Fruit fly (Drosophila melanogaster) whole organism, embryonic: ENCODE measurements around the gene twe.
A peak's percentile ranks its signal among the peaks of the same experiment; 100 is the strongest.

ENCODE experiments used
- B-H2 ChIP-seq: fragments of 200-800 bp; sonication (Bioruptor generic); optimal IDR thresholded peaks from 2 replicates; lab custom pipeline; 2018; ENCODE audit warnings: missing biosample characterization, mild to moderate bottlenecking, missing genetic modification characterization
- Blimp-1 ChIP-seq: fragments of 200-800 bp; sonication (Bioruptor generic); optimal IDR thresholded peaks from 3 replicates; lab custom pipeline; 2018; ENCODE audit warnings: missing biosample characterization, missing genetic modification characterization, mild to moderate bottlenecking, moderate library complexity, missing genetic modification reagents
- CG10366 ChIP-seq: fragments of 200-800 bp; sonication (Bioruptor generic); IDR thresholded peaks from 2 replicates; pipeline ENCODE4 v1.3.6; 2022; ENCODE audit warnings: missing biosample characterization, missing genetic modification characterization
- CG13624 ChIP-seq: fragments of 200-800 bp; sonication (Bioruptor generic); optimal IDR thresholded peaks from 2 replicates; lab custom pipeline; 2016; ENCODE audit warnings: missing biosample characterization, missing genetic modification characterization
- CG14710 ChIP-seq: fragments of 200-800 bp; sonication (Bioruptor generic); optimal IDR thresholded peaks from 3 replicates; lab custom pipeline; 2019; ENCODE audit warnings: missing biosample characterization, mild to moderate bottlenecking, missing genetic modification characterization, moderate library complexity
- CG1529 ChIP-seq: fragments of 200-800 bp; sonication (Bioruptor generic); optimal IDR thresholded peaks from 3 replicates; lab custom pipeline; 2018; ENCODE audit warnings: missing biosample characterization, missing genetic modification characterization
- CG16863 ChIP-seq: fragments of 200-800 bp; sonication (Bioruptor generic); optimal IDR thresholded peaks from 3 replicates; lab custom pipeline; 2016; ENCODE audit warnings: missing biosample characterization, missing genetic modification characterization
- CG17328 ChIP-seq: fragments of 200-800 bp; sonication (Bioruptor generic); IDR thresholded peaks from 2 replicates; pipeline ENCODE4 v1.3.6; 2022; ENCODE audit warnings: missing biosample characterization, missing genetic modification characterization
- CG18476 ChIP-seq: fragments of 200-800 bp; sonication (Bioruptor generic); optimal IDR thresholded peaks from 2 replicates; lab custom pipeline; 2016; ENCODE audit warnings: missing biosample characterization, mild to moderate bottlenecking, missing genetic modification characterization
- CG2712 ChIP-seq: fragments of 200-800 bp; optimal IDR thresholded peaks from 3 replicates; lab custom pipeline; 2019; ENCODE audit warnings: missing biosample characterization, mild to moderate bottlenecking, missing genetic modification characterization, moderate library complexity
- CG5953 ChIP-seq: fragments of 200-800 bp; sonication (Bioruptor generic); IDR thresholded peaks from 2 replicates; pipeline ENCODE4 v1.3.6; 2022; ENCODE audit warnings: missing biosample characterization, missing genetic modification characterization
- CG9817 ChIP-seq: fragments of 200-800 bp; sonication (Bioruptor generic); optimal IDR thresholded peaks from 2 replicates; lab custom pipeline; 2018; ENCODE audit warnings: missing biosample characterization, mild to moderate bottlenecking, missing genetic modification characterization, moderate library complexity
- CoRest ChIP-seq: fragments of 200-800 bp; sonication (Bioruptor generic); optimal IDR thresholded peaks from 3 replicates; lab custom pipeline; 2018; ENCODE audit warnings: missing biosample characterization, mild to moderate bottlenecking, missing genetic modification characterization, moderate library complexity
- D19B ChIP-seq: fragments of 200-800 bp; sonication (Bioruptor generic); optimal IDR thresholded peaks from 2 replicates; lab custom pipeline; 2017; ENCODE audit warnings: missing biosample characterization, mild to moderate bottlenecking, missing genetic modification characterization
- Dip2 ChIP-seq: fragments of 200-800 bp; sonication (Bioruptor generic); IDR thresholded peaks from 2 replicates; pipeline ENCODE4 v1.3.6; 2022; ENCODE audit warnings: missing biosample characterization, missing genetic modification characterization
- Dip3 ChIP-seq: fragments of 200-800 bp; sonication (Bioruptor generic); optimal IDR thresholded peaks from 3 replicates; lab custom pipeline; 2016; ENCODE audit warnings: missing biosample characterization, missing genetic modification characterization
- Dp ChIP-seq: fragments of 200-800 bp; sonication (Bioruptor generic); optimal IDR thresholded peaks from 2 replicates; lab custom pipeline; 2018; ENCODE audit warnings: missing biosample characterization, mild to moderate bottlenecking, missing genetic modification characterization, moderate library complexity
- HLH54F ChIP-seq: fragments of 200-800 bp; sonication (Bioruptor generic); optimal IDR thresholded peaks from 3 replicates; lab custom pipeline; 2016; ENCODE audit warnings: missing biosample characterization, missing genetic modification characterization
- HmgD ChIP-seq: fragments of 200-800 bp; sonication (Bioruptor generic); optimal IDR thresholded peaks from 3 replicates; lab custom pipeline; 2016; ENCODE audit warnings: missing biosample characterization, missing genetic modification characterization
- Hmr ChIP-seq: fragments of 200-800 bp; sonication (Bioruptor generic); optimal IDR thresholded peaks from 3 replicates; lab custom pipeline; 2017; ENCODE audit warnings: mild to moderate bottlenecking, missing biosample characterization, missing genetic modification reagents, missing genetic modification characterization
- Lpt ChIP-seq: fragments of >200 bp; optimal IDR thresholded peaks from 2 replicates; lab custom pipeline; 2018; ENCODE audit warnings: missing biosample characterization, missing genetic modification characterization
- MBD-R2 ChIP-seq: fragments of 200-800 bp; sonication (Bioruptor generic); IDR thresholded peaks from 2 replicates; pipeline ENCODE4 v1.3.6; 2022; ENCODE audit warnings: missing biosample characterization, missing genetic modification characterization
- MESR4 ChIP-seq: fragments of 200-800 bp; sonication (Bioruptor generic); optimal IDR thresholded peaks from 2 replicates; lab custom pipeline; 2018; ENCODE audit warnings: missing biosample characterization, mild to moderate bottlenecking, missing genetic modification characterization, moderate library complexity
- Mad ChIP-seq: fragments of 200-800 bp; sonication (Bioruptor generic); optimal IDR thresholded peaks from 2 replicates; lab custom pipeline; 2016; ENCODE audit warnings: missing biosample characterization, missing genetic modification characterization
- NC2β ChIP-seq: fragments of 200-800 bp; sonication (Bioruptor generic); optimal IDR thresholded peaks from 2 replicates; lab custom pipeline; 2016; ENCODE audit warnings: missing biosample characterization, missing genetic modification characterization
- Optix ChIP-seq: fragments of 200-800 bp; sonication (Bioruptor generic); IDR thresholded peaks from 3 replicates; pipeline ENCODE4 v1.3.6; 2022; ENCODE audit warnings: missing biosample characterization, missing genetic modification characterization
- Scr ChIP-seq: fragments of 200-800 bp; sonication (Bioruptor generic); IDR thresholded peaks from 2 replicates; pipeline ENCODE4 v1.3.6; 2022; ENCODE audit warnings: missing biosample characterization, missing genetic modification characterization; ENCODE audit not compliant: partially characterized antibody
- Side ChIP-seq: fragments of 200-800 bp; sonication (Bioruptor generic); optimal IDR thresholded peaks from 2 replicates; lab custom pipeline; 2016; ENCODE audit warnings: missing biosample characterization, missing genetic modification characterization
- Sox102F ChIP-seq: fragments of 200-800 bp; sonication (Bioruptor generic); optimal IDR thresholded peaks from 2 replicates; lab custom pipeline; 2018; ENCODE audit warnings: missing biosample characterization, mild to moderate bottlenecking, missing genetic modification characterization, moderate library complexity
- al ChIP-seq: fragments of 200-800 bp; sonication (Bioruptor generic); IDR thresholded peaks from 2 replicates; pipeline ENCODE4 v1.3.6; 2022; ENCODE audit warnings: missing biosample characterization, missing genetic modification characterization
- aop ChIP-seq: fragments of 200-800 bp; sonication (Bioruptor generic); IDR thresholded peaks from 2 replicates; pipeline ENCODE4 v1.3.6; 2022; ENCODE audit warnings: missing biosample characterization, missing genetic modification characterization
- corto ChIP-seq: fragments of 200-800 bp; sonication (Bioruptor generic); optimal IDR thresholded peaks from 2 replicates; lab custom pipeline; 2016; ENCODE audit warnings: missing biosample characterization, mild to moderate bottlenecking, missing genetic modification characterization, moderate library complexity
- dpn ChIP-seq, 2 experiments: fragments of 200-800 bp; sonication (Bioruptor generic); optimal IDR thresholded peaks; 3 replicates each; lab custom pipeline; 2016; ENCODE audit warnings: missing biosample characterization in 2 of 2, missing genetic modification characterization in 2 of 2
- fd96Cb ChIP-seq: fragments of 200-800 bp; sonication (Bioruptor generic); optimal IDR thresholded peaks from 2 replicates; lab custom pipeline; 2018; ENCODE audit warnings: missing biosample characterization, mild to moderate bottlenecking, missing genetic modification characterization, moderate library complexity
- fu2 ChIP-seq: fragments of 200-800 bp; sonication (Bioruptor generic); optimal IDR thresholded peaks from 2 replicates; lab custom pipeline; 2016; ENCODE audit warnings: missing biosample characterization, missing genetic modification characterization
- gcm2 ChIP-seq: fragments of 200-800 bp; sonication (Bioruptor generic); optimal IDR thresholded peaks from 2 replicates; lab custom pipeline; 2016; ENCODE audit warnings: missing biosample characterization, missing genetic modification characterization
- gt ChIP-seq: fragments of 200-800 bp; sonication (Bioruptor generic); IDR thresholded peaks from 2 replicates; pipeline ENCODE4 v1.3.6; 2022; ENCODE audit warnings: missing biosample characterization, missing genetic modification characterization
- h ChIP-seq: fragments of >200 bp; optimal IDR thresholded peaks from 2 replicates; lab custom pipeline; 2017
- hbn ChIP-seq: fragments of 200-800 bp; sonication (Bioruptor generic); IDR thresholded peaks from 2 replicates; pipeline ENCODE4 v1.3.6; 2022; ENCODE audit warnings: missing biosample characterization, missing genetic modification characterization; ENCODE audit not compliant: partially characterized antibody
- inv ChIP-seq: fragments of 200-800 bp; sonication (Bioruptor generic); IDR thresholded peaks from 2 replicates; pipeline ENCODE4 v1.3.6; 2022; ENCODE audit warnings: missing biosample characterization, missing genetic modification characterization; ENCODE audit not compliant: partially characterized antibody
- jing ChIP-seq: fragments of 200-800 bp; sonication (Bioruptor generic); optimal IDR thresholded peaks from 2 replicates; lab custom pipeline; 2018; ENCODE audit warnings: missing biosample characterization, mild to moderate bottlenecking, missing genetic modification characterization
- lab ChIP-seq: fragments of 200-800 bp; sonication (Bioruptor generic); optimal IDR thresholded peaks from 3 replicates; lab custom pipeline; 2017; ENCODE audit warnings: missing biosample characterization, missing genetic modification characterization, mild to moderate bottlenecking, moderate library complexity, missing genetic modification reagents
- luna ChIP-seq: fragments of 200-800 bp; sonication (Bioruptor generic); optimal IDR thresholded peaks from 2 replicates; lab custom pipeline; 2016; ENCODE audit warnings: missing biosample characterization, missing genetic modification characterization
- odd ChIP-seq: fragments of 200-800 bp; sonication (Bioruptor generic); optimal IDR thresholded peaks from 2 replicates; lab custom pipeline; 2017; ENCODE audit warnings: missing biosample characterization, mild to moderate bottlenecking, missing genetic modification characterization
- phol ChIP-seq: fragments of 200-800 bp; sonication (Bioruptor generic); optimal IDR thresholded peaks from 3 replicates; lab custom pipeline; 2018; ENCODE audit warnings: missing biosample characterization, mild to moderate bottlenecking, missing genetic modification characterization, moderate library complexity
- sima ChIP-seq: fragments of 200-800 bp; sonication (Bioruptor generic); optimal IDR thresholded peaks from 2 replicates; lab custom pipeline; 2016; ENCODE audit warnings: missing biosample characterization, missing genetic modification characterization
- ssp ChIP-seq: fragments of 200-800 bp; sonication (Bioruptor generic); IDR thresholded peaks from 2 replicates; pipeline ENCODE4 v1.3.6; 2022; ENCODE audit warnings: missing biosample characterization, missing genetic modification characterization
- toy ChIP-seq: fragments of 200-800 bp; sonication (Bioruptor generic); IDR thresholded peaks from 2 replicates; pipeline ENCODE4 v1.3.6; 2022; ENCODE audit warnings: missing biosample characterization, missing genetic modification characterization
- ttk ChIP-seq: fragments of 200-800 bp; sonication (Bioruptor generic); IDR thresholded peaks from 2 replicates; pipeline ENCODE4 v2.1.2; 2022; ENCODE audit warnings: missing biosample characterization, missing genetic modification characterization
- z ChIP-seq: fragments of 200-800 bp; sonication (Bioruptor generic); IDR thresholded peaks from 3 replicates; pipeline ENCODE4 v1.3.6; 2022; ENCODE audit warnings: missing biosample characterization, missing genetic modification characterization

twe gene

DNA sequence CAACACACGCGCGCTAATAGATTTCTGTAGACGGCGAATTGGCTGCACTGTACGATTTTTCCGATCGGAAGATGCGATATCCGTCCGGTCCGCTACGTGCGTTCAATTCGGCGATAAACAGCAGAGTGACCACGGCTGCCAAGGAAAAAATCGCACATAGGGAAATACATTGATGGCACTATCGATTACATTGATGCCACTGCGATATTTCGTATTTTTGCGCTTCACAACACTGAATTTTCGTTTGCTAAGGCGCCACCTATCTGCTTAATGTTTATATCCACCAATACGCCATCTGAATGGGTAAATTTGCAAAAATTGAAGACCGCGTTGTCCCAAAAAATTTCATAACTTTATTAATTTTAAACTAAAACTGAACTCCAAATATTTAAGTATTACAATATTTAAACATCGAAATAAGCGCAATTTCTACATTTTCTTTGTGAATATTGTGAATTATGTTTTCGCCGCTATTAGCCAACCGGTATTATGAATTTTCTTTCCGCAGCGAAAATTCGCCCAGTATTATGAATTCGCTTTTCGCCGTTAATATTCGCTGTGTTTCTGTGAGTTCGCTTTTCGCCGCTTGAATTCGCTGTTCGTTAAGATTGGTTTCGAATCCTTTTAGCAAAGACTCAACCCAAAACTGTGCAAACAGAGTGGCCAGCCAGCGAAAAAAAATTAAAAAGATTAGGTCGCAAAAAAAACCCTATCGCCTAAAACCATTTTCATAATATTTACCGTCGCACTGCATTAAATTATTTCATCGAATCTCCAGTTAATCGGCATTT, 26.1 kb upstream of the twe start, which contains the start of the genes crp and pkaap (continued):
- TF ChIP-seq Mad (GFP tag; lab: Kevin White, UChicago) (peak; percentile 71), aop (GFP tag; lab: Robert Waterston, UW) (no peak), CG13624 (GFP tag; lab: Kevin White, UChicago) (peak; percentile 78), CoRest (tag; lab: Kevin White, UChicago) (peak; percentile 56), jing (GFP tag; lab: Kevin White, UChicago) (peak; percentile 51), CG18476 (peak; percentile 27), phol (tag; lab: Kevin White, UChicago) (peak; percentile 48), CG5953 (GFP tag; lab: Robert Waterston, UW) (no peak), luna (GFP tag; lab: Kevin White, UChicago) (peak; percentile 36), D19B (GFP tag; lab: Kevin White, UChicago) (peak; percentile 3), Scr (GFP tag; lab: Robert Waterston, UW) (no peak), CG14710 (peak; percentile 67), hbn (GFP tag; lab: Robert Waterston, UW) (no peak), gcm2 (GFP tag; lab: Kevin White, UChicago) (peak; percentile 78), Dp (GFP tag; lab: Kevin White, UChicago) (peak; percentile 90), Side (GFP tag; lab: Kevin White, UChicago) (peak; percentile 82), Lpt (no peak), ttk (GFP tag; lab: Robert Waterston, UW) (no peak), CG2712 (peak; percentile 77), CG1529 (peak; percentile 61), MESR4 (GFP tag; lab: Kevin White, UChicago) (peak; percentile 3), HLH54F (GFP tag; lab: Kevin White, UChicago) (peak; percentile 89), ssp (GFP tag; lab: Robert Waterston, UW) (no peak), CG16863 (GFP tag; lab: Kevin White, UChicago) (peak; percentile 82), toy (GFP tag; lab: Robert Waterston, UW) (no peak), Dip2 (GFP tag; lab: Robert Waterston, UW) (no peak), inv (GFP tag; lab: Robert Waterston, UW) (no peak), al (GFP tag; lab: Robert Waterston, UW) (no peak), gt (GFP tag; lab: Robert Waterston, UW) (no peak), Blimp-1 (GFP tag; lab: Kevin White, UChicago) (peak; percentile 55), Hmr (GFP tag; lab: Kevin White, UChicago) (peak; percentile 91), sima (GFP tag; lab: Kevin White, UChicago) (peak; percentile 20), NC2β (GFP tag; lab: Kevin White, UChicago) (peak; percentile 86), odd (GFP tag; lab: Kevin White, UChicago) (peak; percentile 19), MBD-R2 (GFP tag; lab: Robert Waterston, UW) (no peak), Sox102F (GFP tag; lab: Kevin White, UChicago) (no peak), B-H2 (peak; percentile 90), lab (GFP tag; lab: Kevin White, UChicago) (peak; percentile 85), Dip3 (GFP tag; lab: Kevin White, UChicago) (peak; percentile 77), Optix (no peak), HmgD (peak; percentile 85), z (no peak), CG9817 (tag; lab: Kevin White, UChicago) (peak; percentile 70), dpn (GFP tag; optimal IDR thresholded peaks at IDR 0.05; lab: Kevin White, UChicago) (peak; percentile 91), corto (peak; percentile 91), fu2 (peak; percentile 77), fd96Cb (tag; lab: Kevin White, UChicago) (peak; percentile 53), CG17328 (GFP tag; lab: Robert Waterston, UW) (no peak), CG10366 (GFP tag; lab: Robert Waterston, UW) (no peak), h (lab: Kevin White, UChicago) (no peak)
